Worm (Caenorhabditis elegans): Measurements from ENCODE around the gene ZK512.7.

ZK512.7 gene

DNA sequence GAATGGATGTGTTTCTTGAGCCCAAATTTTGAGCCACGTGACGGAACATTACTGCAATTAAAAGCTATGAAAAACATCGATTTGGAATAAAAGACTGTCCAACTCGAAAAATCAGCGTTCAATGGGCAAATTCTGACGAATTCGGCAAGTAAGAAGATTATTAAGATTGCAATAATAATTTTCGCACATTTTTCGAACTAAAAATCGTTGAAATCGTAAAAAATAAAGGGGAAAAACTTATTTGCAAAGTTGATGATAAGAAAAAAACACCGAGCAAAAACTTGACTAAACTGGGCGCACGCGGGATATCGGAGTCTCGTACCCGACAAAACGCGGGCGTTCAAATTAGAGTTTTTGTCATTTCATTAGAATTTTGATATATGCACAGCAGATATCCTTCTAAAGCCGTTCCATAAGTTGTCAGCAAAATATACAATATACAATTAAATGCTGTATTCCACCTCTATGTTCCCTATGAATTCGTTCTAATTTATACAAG, 49.1 kb downstream of the ZK512.7 start, which contains the start of the genes mccc-2 and mrpl-44:
Gene mccc-2, minus strand, starts transcription at position 51 of the 499 bp plus-strand sequence.
Gene mrpl-44, minus strand, starts transcription at position 51 of the 499 bp plus-strand sequence.
- TF ChIP-seq dpl-1 (GFP tag; optimal IDR thresholded peaks at IDR 0.05) = peak; percentile 86
- peak; percentile 36 for TF ChIP-seq mes-2 (tag; optimal IDR thresholded peaks at IDR 0.05; ENCODE audit: poor library complexity, severe bottlenecking)
- TF ChIP-seq T20F7.1 (GFP tag; optimal IDR thresholded peaks at IDR 0.05) = peak; percentile 97
- TF ChIP-seq Y48G9A.11 (GFP tag; IDR thresholded peaks at IDR 0.05) = peak; percentile 69; the same call in 1 of the 2 replicates
- no peak for TF ChIP-seq zip-2 (tag; optimal IDR thresholded peaks at IDR 0.05)

All from whole organism, L4 larva.